Fruit fly (Drosophila melanogaster): Measurements from ENCODE around the gene CG14313.

DNA sequence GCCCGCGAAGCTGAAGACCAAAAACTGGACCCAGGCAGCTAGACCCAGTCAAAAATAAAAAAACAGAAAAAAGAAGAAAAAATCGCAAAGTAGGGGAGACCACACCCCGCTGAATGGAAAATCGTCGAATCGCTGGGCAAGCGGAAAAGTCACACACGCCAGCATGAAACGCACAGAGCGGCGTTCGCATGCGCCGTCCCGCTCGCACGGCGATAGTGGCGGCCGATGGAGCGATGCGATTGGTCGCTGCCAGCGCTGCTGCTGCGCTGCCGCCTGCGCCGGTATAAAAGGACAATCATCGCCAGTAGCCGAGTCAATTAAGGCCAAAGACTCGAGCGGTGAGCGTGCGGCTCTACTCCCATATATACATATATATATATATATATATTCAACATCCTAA is 44.1 kb upstream of the CG14313 start, which contains the start of gene repo:
- TF ChIP-seq ind (GFP tag; optimal IDR thresholded peaks at IDR 0.05) (no peak), CG9817 (tag; optimal IDR thresholded peaks at IDR 0.05) (no peak), CG5245 (GFP tag; optimal IDR thresholded peaks at IDR 0.05) (no peak), phol (tag; optimal IDR thresholded peaks at IDR 0.05) (no peak), CG34224 (GFP tag; IDR thresholded peaks at IDR 0.05; ENCODE audit: partially characterized antibody) (no peak), NFAT (GFP tag; IDR thresholded peaks at IDR 0.05) (no peak), klu (GFP tag; IDR thresholded peaks at IDR 0.05) (no peak), CG6683 (GFP tag; optimal IDR thresholded peaks at IDR 0.05) (no peak), CG12071 (GFP tag; optimal IDR thresholded peaks at IDR 0.05) (no peak), CG13296 (GFP tag; optimal IDR thresholded peaks at IDR 0.05) (no peak), Oli (tag; optimal IDR thresholded peaks at IDR 0.05) (no peak), pfk (GFP tag; optimal IDR thresholded peaks at IDR 0.05) (no peak), CG8089 (GFP tag; optimal IDR thresholded peaks at IDR 0.05) (no peak), CG15696 (tag; optimal IDR thresholded peaks at IDR 0.05) (no peak)
